Worm (Caenorhabditis elegans) whole organism, young adult: ENCODE results near the gene ceh-32.

Experiments
- C17E4.6 ChIP-seq: fragments of 200-800 bp; sonication (Bioruptor generic); IDR thresholded peaks from 2 replicates; pipeline ENCODE4 v1.3.6; 2022; ENCODE audit warnings: missing genetic modification reagents, missing genetic modification characterization, missing compliant biosample characterization
- F23B12.7 ChIP-seq: sonication (generic microtip); optimal IDR thresholded peaks from 2 replicates; lab custom pipeline; 2017; ENCODE audit warnings: missing genetic modification characterization, mild to moderate bottlenecking, missing compliant biosample characterization, antibody characterized with exemption, moderate library complexity; ENCODE audit not compliant: insufficient read depth
- T07F8.4 ChIP-seq: sonication (generic microtip); optimal IDR thresholded peaks from 2 replicates; lab custom pipeline; 2016; ENCODE audit warnings: mild to moderate bottlenecking, missing genetic modification characterization, moderate library complexity, missing compliant biosample characterization
- ZK185.1 ChIP-seq: sonication (generic microtip); optimal IDR thresholded peaks from 2 replicates; lab custom pipeline; 2016; ENCODE audit warnings: mild to moderate bottlenecking, missing genetic modification characterization, missing compliant biosample characterization; ENCODE audit not compliant: poor library complexity, severe bottlenecking
- atf-7 ChIP-seq: sonication (generic microtip); optimal IDR thresholded peaks from 2 replicates; lab custom pipeline; 2017; ENCODE audit warnings: mild to moderate bottlenecking, missing genetic modification characterization, missing compliant biosample characterization
- bed-1 ChIP-seq: fragments of 200-800 bp; sonication (Bioruptor generic); IDR thresholded peaks from 2 replicates; pipeline ENCODE4 v1.3.6; 2022; ENCODE audit warnings: missing genetic modification reagents, missing genetic modification characterization, missing compliant biosample characterization
- bed-2 ChIP-seq: fragments of 200-800 bp; sonication (Bioruptor generic); IDR thresholded peaks from 2 replicates; pipeline ENCODE4 v1.3.6; 2022; ENCODE audit warnings: missing genetic modification reagents, missing genetic modification characterization, missing compliant biosample characterization
- cebp-1 ChIP-seq, 2 experiments: fragments of 200-800 bp in 1 of 2; sonication (Bioruptor generic) in 1 of 2; sonication (generic microtip) in 1 of 2; IDR thresholded peaks in 1 of 2; optimal IDR thresholded peaks in 1 of 2; 2 replicates each; pipeline versions ENCODE4 v1.3.6 to Lab custom; 2017 to 2022; ENCODE audit warnings: missing compliant biosample characterization in 2 of 2, missing genetic modification characterization in 2 of 2, mild to moderate bottlenecking in 1 of 2, missing genetic modification reagents in 1 of 2, moderate library complexity in 1 of 2
- ceh-27 ChIP-seq: fragments of 200-800 bp; sonication (Bioruptor generic); optimal IDR thresholded peaks from 2 replicates; lab custom pipeline; 2018; ENCODE audit warnings: mild to moderate bottlenecking, missing genetic modification characterization, moderate library complexity, missing compliant biosample characterization
- ceh-58 ChIP-seq: fragments of 200-800 bp; sonication (Bioruptor generic); IDR thresholded peaks from 2 replicates; pipeline ENCODE4 v1.3.6; 2022; ENCODE audit warnings: missing genetic modification characterization, missing compliant biosample characterization
- ets-4 ChIP-seq: fragments of 200-800 bp; sonication (Bioruptor generic); optimal IDR thresholded peaks from 2 replicates; lab custom pipeline; 2018; ENCODE audit warnings: mild to moderate bottlenecking, missing genetic modification characterization, missing compliant biosample characterization
- fkh-3 ChIP-seq: sonication (generic microtip); optimal IDR thresholded peaks from 2 replicates; lab custom pipeline; 2016; ENCODE audit warnings: mild to moderate bottlenecking, missing genetic modification characterization, missing compliant biosample characterization
- gei-17 ChIP-seq: fragments of 200-800 bp; sonication (Bioruptor generic); optimal IDR thresholded peaks from 2 replicates; lab custom pipeline; 2018; ENCODE audit warnings: mild to moderate bottlenecking, missing genetic modification characterization, missing compliant biosample characterization
- him-1 ChIP-seq: sonication (generic microtip); optimal IDR thresholded peaks from 2 replicates; lab custom pipeline; 2016; ENCODE audit warnings: missing genotype, missing genetic modification reagents, missing genetic modification characterization, missing compliant biosample characterization
- hrde-1 ChIP-seq: sonication (generic microtip); optimal IDR thresholded peaks from 2 replicates; lab custom pipeline; 2016; ENCODE audit warnings: missing genetic modification characterization, mild to moderate bottlenecking, missing compliant biosample characterization, moderate library complexity, missing genotype, missing genetic modification reagents, borderline replicate concordance
- lag-1 ChIP-seq: fragments of 200-800 bp; sonication (Bioruptor generic); IDR thresholded peaks from 2 replicates; pipeline ENCODE4 v1.3.6; 2022; ENCODE audit warnings: missing genetic modification reagents, missing genetic modification characterization, missing compliant biosample characterization
- let-526 ChIP-seq: fragments of 200-800 bp; sonication (Bioruptor generic); IDR thresholded peaks from 2 replicates; pipeline ENCODE4 v1.3.6; 2022; ENCODE audit warnings: missing genetic modification reagents, missing genetic modification characterization, missing compliant biosample characterization
- madf-10 ChIP-seq: sonication (generic microtip); optimal IDR thresholded peaks from 2 replicates; lab custom pipeline; 2016; ENCODE audit warnings: mild to moderate bottlenecking, missing genetic modification characterization, missing compliant biosample characterization
- mes-4 ChIP-seq: sonication (generic microtip); optimal IDR thresholded peaks from 2 replicates; lab custom pipeline; 2016; ENCODE audit warnings: missing genotype, missing genetic modification characterization, missing compliant biosample characterization
- nhr-80 ChIP-seq: sonication (generic microtip); optimal IDR thresholded peaks from 2 replicates; lab custom pipeline; 2016; ENCODE audit warnings: missing genetic modification characterization, missing compliant biosample characterization
- pbrm-1 ChIP-seq: fragments of 200-800 bp; sonication (Bioruptor generic); IDR thresholded peaks from 2 replicates; pipeline ENCODE4 v1.3.6; 2022; ENCODE audit warnings: missing genetic modification reagents, missing genetic modification characterization, missing compliant biosample characterization
- pha-4 ChIP-seq: fragments of 150-350 bp; sonication (generic microtip); optimal IDR thresholded peaks from 2 replicates; lab custom pipeline; 2014; ENCODE audit warnings: missing biosample characterization, missing genetic modification reagents, missing genetic modification characterization
- rcor-1 ChIP-seq: fragments of 200-800 bp; sonication (Bioruptor generic); IDR thresholded peaks from 2 replicates; pipeline ENCODE4 v1.3.6; 2022; ENCODE audit warnings: missing genetic modification reagents, missing genetic modification characterization, missing compliant biosample characterization
- rpc-1 ChIP-seq, 2 experiments: fragments of 150-350 bp in 1 of 2; sonication (generic microtip) in 1 of 2; optimal IDR thresholded peaks; 2 replicates each; lab custom pipeline; 2014 to 2018; ENCODE audit warnings: missing biosample characterization in 1 of 2, missing genetic modification characterization in 1 of 2, missing genetic modification reagents in 1 of 2, missing genotype in 1 of 2
- zfh-2 ChIP-seq: fragments of 200-800 bp; sonication (Bioruptor generic); conservative IDR thresholded peaks from 2 replicates; pipeline ENCODE4 v1.3.6; 2022; ENCODE audit warnings: missing genetic modification reagents, missing genetic modification characterization, missing compliant biosample characterization
- ztf-25 ChIP-seq: fragments of 200-800 bp; sonication (Bioruptor generic); IDR thresholded peaks from 2 replicates; pipeline ENCODE4 v1.3.6; 2022; ENCODE audit warnings: missing genetic modification reagents, missing genetic modification characterization, missing compliant biosample characterization
- ztf-3 ChIP-seq: fragments of 200-800 bp; sonication (Bioruptor generic); optimal IDR thresholded peaks from 2 replicates; lab custom pipeline; 2018; ENCODE audit warnings: mild to moderate bottlenecking, missing genetic modification characterization, missing compliant biosample characterization

The ceh-32 gene

ce11 chrV:11715797-11716196 lies 10.6 kb upstream of the ceh-32 start, which contains the start of gene tre-3:
Gene tre-3 (minus strand): TSS chrV:11715903.
- TF ChIP-seq nhr-80 (tag; lab: Kevin White, UChicago), result peak; percentile 50
- no peak for TF ChIP-seq gei-17 (GFP tag; lab: Kevin White, UChicago)

- TF ChIP-seq ceh-27 (GFP tag; lab: Kevin White, UChicago) (peak; percentile 12), pbrm-1 (GFP tag; lab: Robert Waterston, UW) (no peak)
Observed at ce11 chrV:11711751-11712150, 6.6 kb upstream of the ceh-32 start.

- TF ChIP-seq hrde-1 (tag; lab: Kevin White, UChicago) (no peak), ztf-3 (GFP tag; lab: Kevin White, UChicago) (no peak), T07F8.4 (tag; lab: Kevin White, UChicago) (no peak), let-526 (GFP tag; lab: Robert Waterston, UW) (no peak), rpc-1 (optimal IDR thresholded peaks at IDR 0.05; lab: Kevin White, UChicago) (no peak), rpc-1 (tag; optimal IDR thresholded peaks at IDR 0.05; lab: Kevin White, UChicago) (no peak), pha-4 (tag; lab: Kevin White, UChicago) (no peak), F23B12.7 (tag; lab: Kevin White, UChicago) (no peak), C17E4.6 (GFP tag; lab: Robert Waterston, UW) (no peak), fkh-3 (tag; lab: Kevin White, UChicago) (no peak), ceh-58 (GFP tag; lab: Robert Waterston, UW) (no peak)
Observed at ce11 chrV:11706353-11706752, 1.2 kb upstream of the ceh-32 start.

ce11 chrV:11704658-11705057 lies 542 bp downstream of the ceh-32 start:
- TF ChIP-seq madf-10 (tag; lab: Kevin White, UChicago), result no peak

- TF ChIP-seq nhr-80 (tag; lab: Kevin White, UChicago), result no peak
- no peak for TF ChIP-seq ZK185.1 (tag; lab: Kevin White, UChicago)
- TF ChIP-seq ets-4 (GFP tag; lab: Kevin White, UChicago), result no peak
- no peak for TF ChIP-seq rcor-1
- TF ChIP-seq lag-1 (GFP tag; lab: Robert Waterston, UW), result no peak
- TF ChIP-seq him-1 (tag; lab: Kevin White, UChicago), result no peak
- TF ChIP-seq C17E4.6 (GFP tag; lab: Robert Waterston, UW), result no peak
Observed at ce11 chrV:11697482-11697881, 7.7 kb downstream of the ceh-32 start.

- TF ChIP-seq zfh-2 (GFP tag; lab: Robert Waterston, UW) (no peak), fkh-3 (tag; lab: Kevin White, UChicago) (no peak), mes-4 (tag; lab: Kevin White, UChicago) (no peak), bed-2 (GFP tag; lab: Robert Waterston, UW) (no peak), cebp-1 (GFP tag; IDR thresholded peaks at IDR 0.05; lab: Robert Waterston, UW) (no peak), cebp-1 (tag; optimal IDR thresholded peaks at IDR 0.05; lab: Kevin White, UChicago) (no peak), bed-1 (GFP tag; lab: Robert Waterston, UW) (no peak), let-526 (GFP tag; lab: Robert Waterston, UW) (no peak), atf-7 (no peak)
Observed at ce11 chrV:11695597-11695996, 9.6 kb downstream of the ceh-32 start, which contains the start of gene W05E10.5. Gene W05E10.5 (minus strand): TSS chrV:11695697.

- TF ChIP-seq ztf-25 (no peak), nhr-80 (tag; lab: Kevin White, UChicago) (peak; percentile 57)
Observed at ce11 chrV:11691553-11691952, 13.6 kb downstream of the ceh-32 start, which contains the start of gene W05E10.1. Gene W05E10.1 (minus strand): TSS chrV:11691691.
